Fruit fly (Drosophila melanogaster): Measurements from ENCODE around the gene CG32024.

The CG32024 gene

dm6 chr3L:8839563-8840425, 32.4 kb downstream of the CG32024 start (continued):
- TF ChIP-seq cg (GFP tag; optimal IDR thresholded peaks at IDR 0.05) (peak; percentile 57), Blimp-1 (GFP tag; optimal IDR thresholded peaks at IDR 0.05) (peak; percentile 11), CG17829 (tag; optimal IDR thresholded peaks at IDR 0.05) (peak; percentile 49), mld (GFP tag; IDR thresholded peaks at IDR 0.05; ENCODE audit: partially characterized antibody) (no peak), CG4820 (GFP tag; optimal IDR thresholded peaks at IDR 0.05) (peak; percentile 19), Xrp1 (GFP tag; IDR thresholded peaks at IDR 0.05) (peak; percentile 36; the same call in 1 of the 2 replicates), D (optimal IDR thresholded peaks at IDR 0.05) (no peak), D (GFP tag; optimal IDR thresholded peaks at IDR 0.05) (peak; percentile 32), Pdp1 (GFP tag; optimal IDR thresholded peaks at IDR 0.05) (peak in 1 of 2 experiments; percentile 4), CG16815 (GFP tag; optimal IDR thresholded peaks at IDR 0.05) (peak; percentile 36), CG17912 (GFP tag; optimal IDR thresholded peaks at IDR 0.05) (no peak), sqz (GFP tag; optimal IDR thresholded peaks at IDR 0.05) (peak; percentile 55), crp (GFP tag; optimal IDR thresholded peaks at IDR 0.05) (no peak), HLH3B (GFP tag; IDR thresholded peaks at IDR 0.05) (no peak), CG7745 (tag; optimal IDR thresholded peaks at IDR 0.05) (peak; percentile 78), CG10267 (tag; optimal IDR thresholded peaks at IDR 0.05) (peak; percentile 45), Oaz (GFP tag; IDR thresholded peaks at IDR 0.05) (no peak), CG7556 (GFP tag; optimal IDR thresholded peaks at IDR 0.05) (peak; percentile 35), CG17612 (GFP tag; IDR thresholded peaks at IDR 0.05) (no peak), Abd-B (GFP tag; optimal IDR thresholded peaks at IDR 0.05) (no peak), Ets97D (GFP tag; optimal IDR thresholded peaks at IDR 0.05) (no peak), corto (GFP tag; optimal IDR thresholded peaks at IDR 0.05) (peak; percentile 18), lola (GFP tag; optimal IDR thresholded peaks at IDR 0.05) (peak in 1 of 3 experiments; percentile 63), CG4424 (GFP tag; optimal IDR thresholded peaks at IDR 0.05) (peak; percentile 8), Spps (tag; optimal IDR thresholded peaks at IDR 0.05) (no peak), lbe (GFP tag; optimal IDR thresholded peaks at IDR 0.05) (peak; percentile 57), tap (tag; optimal IDR thresholded peaks at IDR 0.05) (no peak), CG16813 (GFP tag; IDR thresholded peaks at IDR 0.05; ENCODE audit: partially characterized antibody) (no peak), CG33557 (GFP tag; optimal IDR thresholded peaks at IDR 0.05) (peak; percentile 8), tup (GFP tag; optimal IDR thresholded peaks at IDR 0.05) (no peak), onecut (GFP tag; IDR thresholded peaks at IDR 0.05) (no peak), Mrtf (GFP tag; IDR thresholded peaks at IDR 0.05) (no peak), dmrt11E (tag; optimal IDR thresholded peaks at IDR 0.05) (peak; percentile 68), nom (GFP tag; optimal IDR thresholded peaks at IDR 0.05) (peak; percentile 69), CG8944 (GFP tag; optimal IDR thresholded peaks at IDR 0.05) (no peak), CG1529 (GFP tag; optimal IDR thresholded peaks at IDR 0.05) (no peak), CG14710 (tag; optimal IDR thresholded peaks at IDR 0.05) (peak; percentile 56), CG18262 (tag; optimal IDR thresholded peaks at IDR 0.05) (peak; percentile 73), Side (GFP tag; optimal IDR thresholded peaks at IDR 0.05) (no peak), D19B (GFP tag; optimal IDR thresholded peaks at IDR 0.05) (peak; percentile 63), sens (GFP tag) (peak; percentile 89), crol (GFP tag; IDR thresholded peaks at IDR 0.05) (peak; percentile 61), CG2712 (tag; optimal IDR thresholded peaks at IDR 0.05) (peak; percentile 70), CG8359 (GFP tag; optimal IDR thresholded peaks at IDR 0.05; ENCODE audit: borderline replicate concordance) (peak; percentile 9), CG7839 (tag; optimal IDR thresholded peaks at IDR 0.05) (peak; percentile 20), Opbp (GFP tag; IDR thresholded peaks at IDR 0.05; ENCODE audit: partially characterized antibody) (no peak), insv (GFP tag; optimal IDR thresholded peaks at IDR 0.05) (no peak), CG4360 (GFP tag; IDR thresholded peaks at IDR 0.05) (no peak)

All from whole organism, embryonic.